Worm (Caenorhabditis elegans) whole organism, L4 larva: Measurements from ENCODE around the gene amdh-1.
A peak's percentile ranks its signal among the peaks of the same experiment; 100 is the strongest.

Source experiments
- F37D6.2 ChIP-seq: sonication (generic microtip); optimal IDR thresholded peaks from 2 replicates; lab custom pipeline; 2016; ENCODE audit warnings: mild to moderate bottlenecking, missing genetic modification characterization, missing compliant biosample characterization
- T20F7.1 ChIP-seq: fragments of 200-800 bp; sonication (Bioruptor generic); optimal IDR thresholded peaks from 2 replicates; lab custom pipeline; 2018; ENCODE audit warnings: mild to moderate bottlenecking, missing genetic modification characterization, missing compliant biosample characterization
- Y105C5A.15 ChIP-seq: fragments of 200-800 bp; sonication (Bioruptor generic); IDR thresholded peaks from 2 replicates; pipeline ENCODE4 v1.3.6; 2022; ENCODE audit warnings: missing genetic modification characterization, missing compliant biosample characterization
- Y48G9A.11 ChIP-seq: fragments of 200-800 bp; sonication (Bioruptor generic); IDR thresholded peaks from 2 replicates; pipeline ENCODE4 v1.3.6; 2022; ENCODE audit warnings: missing genetic modification reagents, missing genetic modification characterization, missing compliant biosample characterization
- ceh-20 ChIP-seq: fragments of 200-800 bp; sonication (Bioruptor generic); IDR thresholded peaks from 2 replicates; pipeline ENCODE4 v1.3.6; 2022; ENCODE audit warnings: missing genetic modification reagents, missing genetic modification characterization, missing compliant biosample characterization
- ceh-28 ChIP-seq: fragments of 150-350 bp; optimal IDR thresholded peaks from 2 replicates; lab custom pipeline; 2014; ENCODE audit warnings: missing biosample characterization, missing genetic modification reagents, missing genetic modification characterization
- ceh-32 ChIP-seq: sonication (generic microtip); optimal IDR thresholded peaks from 2 replicates; lab custom pipeline; 2016; ENCODE audit warnings: mild to moderate bottlenecking, missing genetic modification characterization, missing compliant biosample characterization; ENCODE audit not compliant: poor library complexity
- ceh-44 ChIP-seq: fragments of 200-800 bp; sonication (Bioruptor generic); IDR thresholded peaks from 2 replicates; pipeline ENCODE4 v1.3.6; 2022; ENCODE audit warnings: missing genetic modification reagents, missing genetic modification characterization, missing compliant biosample characterization
- ceh-62 ChIP-seq: sonication (generic microtip); optimal IDR thresholded peaks from 2 replicates; lab custom pipeline; 2017; ENCODE audit warnings: missing biosample characterization, missing genetic modification characterization
- cey-2 ChIP-seq: sonication (generic microtip); optimal IDR thresholded peaks from 3 replicates; lab custom pipeline; 2017; ENCODE audit warnings: missing genetic modification characterization, mild to moderate bottlenecking, missing compliant biosample characterization, antibody characterized with exemption, borderline replicate concordance; ENCODE audit not compliant: insufficient read depth
- daf-12 ChIP-seq: fragments of 150-350 bp; optimal IDR thresholded peaks from 2 replicates; lab custom pipeline; 2014; ENCODE audit warnings: missing biosample characterization, missing genetic modification reagents, missing genetic modification characterization
- dpl-1 ChIP-seq: fragments of 150-350 bp; optimal IDR thresholded peaks from 2 replicates; lab custom pipeline; 2014; ENCODE audit warnings: missing biosample characterization, missing genetic modification reagents, missing genetic modification characterization
- egl-43 ChIP-seq: fragments of 200-800 bp; sonication (Bioruptor generic); IDR thresholded peaks from 2 replicates; pipeline ENCODE4 v1.3.6; 2022; ENCODE audit warnings: missing genetic modification reagents, missing genetic modification characterization, missing compliant biosample characterization
- fos-1 ChIP-seq: fragments of 150-350 bp; optimal IDR thresholded peaks from 2 replicates; lab custom pipeline; 2014; ENCODE audit warnings: missing biosample characterization, missing genetic modification characterization
- hlh-30 ChIP-seq: sonication (generic microtip); optimal IDR thresholded peaks from 2 replicates; lab custom pipeline; 2017; ENCODE audit warnings: antibody characterized with exemption, mild to moderate bottlenecking, missing genetic modification characterization, missing compliant biosample characterization; ENCODE audit not compliant: insufficient read depth
- lin-38 ChIP-seq: fragments of 200-800 bp; sonication (Bioruptor generic); IDR thresholded peaks from 2 replicates; pipeline ENCODE4 v1.3.6; 2022; ENCODE audit warnings: missing genetic modification reagents, missing genetic modification characterization, missing compliant biosample characterization
- nhr-28 ChIP-seq: fragments of 150-350 bp; optimal IDR thresholded peaks from 2 replicates; lab custom pipeline; 2014; ENCODE audit warnings: missing biosample characterization, missing genetic modification characterization
- nhr-77 ChIP-seq: fragments of 150-350 bp; optimal IDR thresholded peaks from 2 replicates; lab custom pipeline; 2014; ENCODE audit warnings: missing biosample characterization, missing genetic modification characterization
- php-3 ChIP-seq: fragments of 200-800 bp; sonication (Bioruptor generic); IDR thresholded peaks from 2 replicates; pipeline ENCODE4 v1.3.6; 2022; ENCODE audit warnings: missing genetic modification reagents, missing genetic modification characterization, missing compliant biosample characterization
- pqm-1 ChIP-seq: sonication (generic microtip); optimal IDR thresholded peaks from 2 replicates; lab custom pipeline; 2017; ENCODE audit warnings: missing biosample characterization, missing genetic modification characterization
- snpc-4 ChIP-seq: fragments of 150-350 bp; optimal IDR thresholded peaks from 2 replicates; lab custom pipeline; 2014; ENCODE audit warnings: missing biosample characterization, missing genetic modification characterization
- unc-62 ChIP-seq, 3 experiments: fragments of 150-350 bp in 1 of 3; sonication (generic microtip); optimal IDR thresholded peaks in 2 of 3; peaks in 1 of 3; 1 replicate in 1 of 3; 2 replicates in 2 of 3; lab custom pipeline; 2014 to 2017; ENCODE audit warnings: missing biosample characterization in 3 of 3, missing genetic modification characterization in 3 of 3, missing genetic modification reagents in 3 of 3, missing genotype in 1 of 3
- zag-1 ChIP-seq: fragments of 150-350 bp; optimal IDR thresholded peaks from 2 replicates; lab custom pipeline; 2014; ENCODE audit warnings: missing biosample characterization, missing genetic modification characterization
- zip-11 ChIP-seq: fragments of 200-800 bp; sonication (Bioruptor generic); IDR thresholded peaks from 2 replicates; pipeline ENCODE4 v1.3.6; 2022; ENCODE audit warnings: missing genetic modification characterization, missing compliant biosample characterization
- zip-2 ChIP-seq: fragments of 150-350 bp; optimal IDR thresholded peaks from 2 replicates; lab custom pipeline; 2014; ENCODE audit warnings: missing biosample characterization, missing genetic modification characterization

The amdh-1 gene

ce11 chrIII:6283024-6283423 is 31.4 kb downstream of the amdh-1 start:
- TF ChIP-seq ceh-62 (tag; lab: Kevin White, UChicago) = no peak
- no peak for TF ChIP-seq php-3 (GFP tag; lab: Robert Waterston, UW)
- no peak for TF ChIP-seq nhr-28 (tag; lab: Kevin White, UChicago)
- TF ChIP-seq hlh-30 (tag; lab: Kevin White, UChicago) = no peak
- peak; percentile 46; the same call in 1 of the 2 replicates for TF ChIP-seq lin-38 (GFP tag; lab: Robert Waterston, UW)
- peak; percentile 45; the same call in 1 of the 2 replicates for TF ChIP-seq Y48G9A.11 (GFP tag; lab: Robert Waterston, UW)

ce11 chrIII:6285890-6286289 is 34.3 kb downstream of the amdh-1 start, which contains the start of gene gadr-3:
Gene gadr-3 (minus strand): TSS chrIII:6285990.
- no peak for TF ChIP-seq F37D6.2 (tag; lab: Kevin White, UChicago)
- peak in 1 of 2 experiments; percentile 46 for TF ChIP-seq unc-62 (GFP tag; optimal IDR thresholded peaks at IDR 0.05 in 1 of 2; lab: Kevin White, UChicago)
- TF ChIP-seq unc-62 (tag; optimal IDR thresholded peaks at IDR 0.05; lab: Kevin White, UChicago) = no peak
- TF ChIP-seq, all 104 proteins: peak for 1

ce11 chrIII:6287195-6287594 is 35.6 kb downstream of the amdh-1 start, which contains the start of gene F47D12.6:
Gene F47D12.6 (minus strand): TSS chrIII:6287295.
- TF ChIP-seq dpl-1 (GFP tag; lab: Kevin White, UChicago) (no peak), Y105C5A.15 (no peak), php-3 (GFP tag; lab: Robert Waterston, UW) (no peak), ceh-28 (tag; lab: Kevin White, UChicago) (no peak), cey-2 (tag; lab: Kevin White, UChicago) (no peak), pqm-1 (no peak), egl-43 (no peak), snpc-4 (tag; lab: Kevin White, UChicago) (no peak), zip-2 (tag; lab: Kevin White, UChicago) (no peak), ceh-32 (no peak)

ce11 chrIII:6289366-6289765 is 37.8 kb downstream of the amdh-1 start:
- TF ChIP-seq dpl-1 (GFP tag; lab: Kevin White, UChicago) = peak; percentile 30
- TF ChIP-seq ceh-44 = no peak
- TF ChIP-seq zag-1 = no peak
- no peak for TF ChIP-seq T20F7.1 (GFP tag; lab: Kevin White, UChicago)
- TF ChIP-seq, all 104 proteins: peak for 1

ce11 chrIII:6290469-6291182 is 39.0 kb downstream of the amdh-1 start:
- TF ChIP-seq nhr-77 (tag; lab: Kevin White, UChicago) = peak; percentile 5
- no peak for TF ChIP-seq zip-11 (GFP tag; lab: Robert Waterston, UW)
- no peak for TF ChIP-seq fos-1 (tag; lab: Kevin White, UChicago)
- TF ChIP-seq php-3 (GFP tag; lab: Robert Waterston, UW) = peak; percentile 41; the same call in 1 of the 2 replicates
- TF ChIP-seq ceh-20 (GFP tag; lab: Robert Waterston, UW) = peak; percentile 38; the same call in 1 of the 2 replicates
- TF ChIP-seq pqm-1 = peak; percentile 1

ce11 chrIII:6295972-6296700 is 44.5 kb downstream of the amdh-1 start, which contains the start of gene F47D12.7:
Gene F47D12.7 (minus strand): TSS chrIII:6296022.
- TF ChIP-seq ceh-20 (GFP tag; lab: Robert Waterston, UW) (0 out of 2 replicates have a peak, but pooled peaks have one; percentile 15), daf-12 (no peak), unc-62 (GFP tag; optimal IDR thresholded peaks at IDR 0.05 in 1 of 2; lab: Kevin White, UChicago) (peak in 1 of 2 experiments; percentile 97), unc-62 (tag; optimal IDR thresholded peaks at IDR 0.05; lab: Kevin White, UChicago) (no peak)
